Worm (Caenorhabditis elegans) whole organism, L4 larva: ENCODE data around the gene srx-117.

Source experiments
- D1046.2 ChIP-seq: fragments of 200-800 bp; sonication (Bioruptor generic); IDR thresholded peaks from 2 replicates; pipeline ENCODE4 v1.3.6; 2022; ENCODE audit warnings: missing genetic modification characterization, missing compliant biosample characterization
- R02D3.7 ChIP-seq: fragments of 150-350 bp; sonication (generic microtip); optimal IDR thresholded peaks from 3 replicates; lab custom pipeline; 2014; ENCODE audit warnings: missing biosample characterization, missing genetic modification characterization
- lin-39 ChIP-seq: fragments of 150-350 bp; optimal IDR thresholded peaks from 2 replicates; lab custom pipeline; 2014; ENCODE audit warnings: missing biosample characterization, missing genetic modification reagents, missing genetic modification characterization
- mdl-1 ChIP-seq, 2 experiments: fragments of 150-350 bp in 1 of 2; sonication (generic microtip) in 1 of 2; optimal IDR thresholded peaks; 2 replicates each; lab custom pipeline; 2014 to 2017; ENCODE audit warnings: missing biosample characterization in 2 of 2, missing genetic modification characterization in 2 of 2
- nhr-28 ChIP-seq: fragments of 150-350 bp; optimal IDR thresholded peaks from 2 replicates; lab custom pipeline; 2014; ENCODE audit warnings: missing biosample characterization, missing genetic modification characterization
- pha-4 ChIP-seq, 2 experiments: fragments of 150-350 bp in 1 of 2; fragments of 200-800 bp in 1 of 2; sonication (Bioruptor generic) in 1 of 2; IDR thresholded peaks in 1 of 2; optimal IDR thresholded peaks in 1 of 2; 2 replicates each; pipeline versions ENCODE4 v1.3.6 to Lab custom; 2014 to 2022; ENCODE audit warnings: missing genetic modification characterization in 2 of 2, missing genetic modification reagents in 2 of 2, missing biosample characterization in 1 of 2, missing compliant biosample characterization in 1 of 2
- spr-3 ChIP-seq: fragments of 200-800 bp; sonication (Bioruptor generic); optimal IDR thresholded peaks from 2 replicates; lab custom pipeline; 2018; ENCODE audit warnings: mild to moderate bottlenecking, missing genetic modification characterization, missing compliant biosample characterization
- unc-39 ChIP-seq: sonication (generic microtip); optimal IDR thresholded peaks from 2 replicates; lab custom pipeline; 2017; ENCODE audit warnings: missing biosample characterization, missing genetic modification characterization
- unc-62 ChIP-seq, 3 experiments: fragments of 150-350 bp in 1 of 3; sonication (generic microtip); optimal IDR thresholded peaks in 2 of 3; peaks in 1 of 3; 1 replicate in 1 of 3; 2 replicates in 2 of 3; lab custom pipeline; 2014 to 2017; ENCODE audit warnings: missing biosample characterization in 3 of 3, missing genetic modification characterization in 3 of 3, missing genetic modification reagents in 3 of 3, missing genotype in 1 of 3

ce11 chrV:5614724-5615123, 29.5 kb upstream of the srx-117 start, which contains the start of gene M03E7.3:
- TF ChIP-seq D1046.2 (GFP tag; lab: Robert Waterston, UW): no peak
- no peak for TF ChIP-seq spr-3 (GFP tag; lab: Kevin White, UChicago)
- no peak for TF ChIP-seq nhr-28 (tag; lab: Kevin White, UChicago)
- no peak for TF ChIP-seq unc-39 (tag; lab: Kevin White, UChicago)
- TF ChIP-seq R02D3.7 (tag; lab: Kevin White, UChicago): no peak
- TF ChIP-seq lin-39: no peak
- no peak for TF ChIP-seq pha-4 (GFP tag; IDR thresholded peaks at IDR 0.05; lab: Robert Waterston, UW)
- no peak for TF ChIP-seq pha-4 (tag; optimal IDR thresholded peaks at IDR 0.05; lab: Kevin White, UChicago)
- no peak for TF ChIP-seq unc-62 (GFP tag; optimal IDR thresholded peaks at IDR 0.05 in 1 of 2; lab: Kevin White, UChicago)
- no peak for TF ChIP-seq unc-62 (tag; optimal IDR thresholded peaks at IDR 0.05; lab: Kevin White, UChicago)
- no peak for TF ChIP-seq mdl-1 (tag; optimal IDR thresholded peaks at IDR 0.05; lab: Kevin White, UChicago)
